Worm (Caenorhabditis elegans) whole organism, midembryonic: Measurements from ENCODE around the gene F53A9.7.

Experiments used
- T22C8.4 ChIP-seq: fragments of 200-800 bp; sonication (Bioruptor generic); IDR thresholded peaks from 2 replicates; pipeline ENCODE4 v1.3.6; 2022; ENCODE audit warnings: missing genetic modification characterization, missing compliant biosample characterization
- med-1 ChIP-seq: sonication (generic microtip); optimal IDR thresholded peaks from 2 replicates; lab custom pipeline; 2017; ENCODE audit warnings: missing genetic modification characterization, mild to moderate bottlenecking, missing compliant biosample characterization, antibody characterized with exemption, missing genetic modification reagents; ENCODE audit not compliant: insufficient read depth

ce11 chrX:8703664-8704356, 12.9 kb downstream of the F53A9.7 start, which contains the start of gene jbts-14:
- TF ChIP-seq T22C8.4 (GFP tag; lab: Robert Waterston, UW) (no peak), med-1 (GFP tag; lab: Kevin White, UChicago) (no peak)
